Fruit fly (Drosophila melanogaster) whole organism, embryonic: ENCODE measurements around the gene CG1635.

Experiments
- Ada2b ChIP-seq: fragments of 200-800 bp; sonication (Bioruptor generic); IDR thresholded peaks from 2 replicates; pipeline ENCODE4 v1.3.6; 2022; ENCODE audit warnings: missing biosample characterization, missing genetic modification characterization
- Aef1 ChIP-seq: fragments of 200-800 bp; sonication (Bioruptor generic); IDR thresholded peaks from 3 replicates; pipeline ENCODE4 v1.3.6; 2022; ENCODE audit warnings: missing biosample characterization, missing genetic modification characterization
- Blimp-1 ChIP-seq: fragments of 200-800 bp; sonication (Bioruptor generic); optimal IDR thresholded peaks from 3 replicates; lab custom pipeline; 2018; ENCODE audit warnings: missing biosample characterization, missing genetic modification characterization, mild to moderate bottlenecking, moderate library complexity, missing genetic modification reagents
- CG10462 ChIP-seq: fragments of 200-800 bp; sonication (Bioruptor generic); optimal IDR thresholded peaks from 2 replicates; lab custom pipeline; 2016; ENCODE audit warnings: missing biosample characterization, missing genetic modification characterization
- CG10959 ChIP-seq: fragments of 200-800 bp; sonication (Bioruptor generic); IDR thresholded peaks from 2 replicates; pipeline ENCODE4 v1.3.6; 2022; ENCODE audit warnings: missing biosample characterization, missing genetic modification characterization
- CG11560 ChIP-seq: fragments of 200-800 bp; sonication (Bioruptor generic); IDR thresholded peaks from 3 replicates; pipeline ENCODE4 v1.3.6; 2022; ENCODE audit warnings: missing biosample characterization, missing genetic modification characterization
- CG12219 ChIP-seq: fragments of 200-800 bp; sonication (Bioruptor generic); optimal IDR thresholded peaks from 3 replicates; lab custom pipeline; 2018; ENCODE audit warnings: missing biosample characterization, mild to moderate bottlenecking, missing genetic modification characterization
- CG12236 ChIP-seq: fragments of 200-800 bp; sonication (Bioruptor generic); optimal IDR thresholded peaks from 2 replicates; lab custom pipeline; 2016; ENCODE audit warnings: missing biosample characterization, missing genetic modification characterization
- CG15479 ChIP-seq: fragments of 200-800 bp; sonication (Bioruptor generic); optimal IDR thresholded peaks from 3 replicates; lab custom pipeline; 2019; ENCODE audit warnings: missing biosample characterization, mild to moderate bottlenecking, missing genetic modification characterization, moderate library complexity
- CG16815 ChIP-seq: fragments of 200-800 bp; sonication (Bioruptor generic); optimal IDR thresholded peaks from 3 replicates; lab custom pipeline; 2017; ENCODE audit warnings: missing biosample characterization, mild to moderate bottlenecking, missing genetic modification characterization
- CG17359 ChIP-seq: fragments of 200-800 bp; sonication (Bioruptor generic); optimal IDR thresholded peaks from 3 replicates; lab custom pipeline; 2018; ENCODE audit warnings: missing biosample characterization, mild to moderate bottlenecking, missing genetic modification characterization, moderate library complexity
- CG17361 ChIP-seq: fragments of 200-800 bp; sonication (Bioruptor generic); IDR thresholded peaks from 3 replicates; pipeline ENCODE4 v1.3.6; 2022; ENCODE audit warnings: missing biosample characterization, missing genetic modification characterization
- CG4360 ChIP-seq: fragments of 200-800 bp; sonication (Bioruptor generic); IDR thresholded peaks from 2 replicates; pipeline ENCODE4 v1.3.6; 2022; ENCODE audit warnings: missing biosample characterization, missing genetic modification characterization
- CG4707 ChIP-seq: fragments of 200-800 bp; sonication (Bioruptor generic); optimal IDR thresholded peaks from 2 replicates; lab custom pipeline; 2018; ENCODE audit warnings: missing biosample characterization, mild to moderate bottlenecking, missing genetic modification characterization, moderate library complexity
- CG6654 ChIP-seq: fragments of 200-800 bp; sonication (Bioruptor generic); optimal IDR thresholded peaks from 2 replicates; lab custom pipeline; 2017; ENCODE audit warnings: missing biosample characterization, mild to moderate bottlenecking, missing genetic modification characterization
- CG6689 ChIP-seq: fragments of 200-800 bp; sonication (Bioruptor generic); IDR thresholded peaks from 2 replicates; pipeline ENCODE4 v1.3.6; 2022; ENCODE audit warnings: missing biosample characterization, missing genetic modification characterization
- CG7786 ChIP-seq: fragments of 200-800 bp; sonication (Bioruptor generic); optimal IDR thresholded peaks from 2 replicates; lab custom pipeline; 2016; ENCODE audit warnings: missing biosample characterization, missing genetic modification characterization
- CG8359 ChIP-seq: fragments of 200-800 bp; sonication (Bioruptor generic); optimal IDR thresholded peaks from 2 replicates; lab custom pipeline; 2017; ENCODE audit warnings: missing biosample characterization, mild to moderate bottlenecking, missing genetic modification characterization, borderline replicate concordance
- D19A ChIP-seq: fragments of 200-800 bp; optimal IDR thresholded peaks from 3 replicates; lab custom pipeline; 2019; ENCODE audit warnings: missing biosample characterization, mild to moderate bottlenecking, missing genetic modification characterization, moderate library complexity
- Doc2 ChIP-seq: fragments of 200-800 bp; sonication (Bioruptor generic); IDR thresholded peaks from 2 replicates; pipeline ENCODE4 v1.3.6; 2022; ENCODE audit warnings: missing biosample characterization, missing genetic modification characterization
- E2f1 ChIP-seq: fragments of 200-800 bp; sonication (Bioruptor generic); IDR thresholded peaks from 2 replicates; pipeline ENCODE4 v1.3.6; 2022; ENCODE audit warnings: missing biosample characterization, missing genetic modification characterization
- Ets65A ChIP-seq: fragments of 200-800 bp; sonication (Bioruptor generic); peaks from one replicate; lab custom pipeline; 2016; ENCODE audit warnings: missing biosample characterization, missing genetic modification characterization
- HHEX ChIP-seq: fragments of 200-800 bp; sonication (Bioruptor generic); optimal IDR thresholded peaks from 3 replicates; lab custom pipeline; 2017; ENCODE audit warnings: missing biosample characterization, mild to moderate bottlenecking, missing genetic modification characterization, missing genetic modification reagents
- Hr51 ChIP-seq, 2 experiments: fragments of 200-800 bp; sonication (Bioruptor generic); optimal IDR thresholded peaks; 2 replicates in 1 of 2; 3 replicates in 1 of 2; lab custom pipeline; 2016 to 2018; ENCODE audit warnings: missing biosample characterization in 2 of 2, missing genetic modification characterization in 2 of 2, mild to moderate bottlenecking in 1 of 2, moderate library complexity in 1 of 2
- Med ChIP-seq: fragments of 200-800 bp; sonication (Bioruptor generic); peaks from one replicate; lab custom pipeline; 2016; ENCODE audit warnings: missing biosample characterization, missing genetic modification characterization, mild to moderate bottlenecking, inconsistent platforms, moderate library complexity
- Nf-YA ChIP-seq: fragments of 200-800 bp; sonication (Bioruptor generic); IDR thresholded peaks from 2 replicates; pipeline ENCODE4 v1.3.6; 2022; ENCODE audit warnings: missing biosample characterization, missing genetic modification characterization
- PHDP ChIP-seq: fragments of 200-800 bp; sonication (Bioruptor generic); optimal IDR thresholded peaks from 3 replicates; lab custom pipeline; 2018; ENCODE audit warnings: missing biosample characterization, mild to moderate bottlenecking, missing genetic modification characterization, moderate library complexity
- Taf1 ChIP-seq: fragments of 200-800 bp; sonication (Bioruptor generic); IDR thresholded peaks from 2 replicates; pipeline ENCODE4 v1.3.6; 2022; ENCODE audit warnings: missing biosample characterization, missing genetic modification characterization
- chif ChIP-seq, 2 experiments: fragments of 200-800 bp; sonication (Bioruptor generic); optimal IDR thresholded peaks; 3 replicates each; lab custom pipeline; 2016; ENCODE audit warnings: missing biosample characterization in 2 of 2, missing genetic modification characterization in 2 of 2
- chn ChIP-seq: fragments of 200-800 bp; sonication (Bioruptor generic); optimal IDR thresholded peaks from 2 replicates; lab custom pipeline; 2016; ENCODE audit warnings: missing biosample characterization, missing genetic modification characterization
- esg ChIP-seq: fragments of 200-800 bp; sonication (Bioruptor generic); conservative IDR thresholded peaks from 2 replicates; pipeline ENCODE4 v1.3.6; 2022; ENCODE audit warnings: missing biosample characterization, missing genetic modification characterization
- ind ChIP-seq: fragments of 200-800 bp; sonication (Bioruptor generic); optimal IDR thresholded peaks from 3 replicates; lab custom pipeline; 2016; ENCODE audit warnings: missing biosample characterization, missing genetic modification characterization
- inv ChIP-seq: fragments of 200-800 bp; sonication (Bioruptor generic); IDR thresholded peaks from 2 replicates; pipeline ENCODE4 v1.3.6; 2022; ENCODE audit warnings: missing biosample characterization, missing genetic modification characterization; ENCODE audit not compliant: partially characterized antibody
- kay ChIP-seq: fragments of 200-800 bp; sonication (Bioruptor generic); optimal IDR thresholded peaks from 2 replicates; lab custom pipeline; 2016; ENCODE audit warnings: missing biosample characterization, missing genetic modification characterization
- lab ChIP-seq: fragments of 200-800 bp; sonication (Bioruptor generic); optimal IDR thresholded peaks from 3 replicates; lab custom pipeline; 2017; ENCODE audit warnings: missing biosample characterization, missing genetic modification characterization, mild to moderate bottlenecking, moderate library complexity, missing genetic modification reagents
- lov ChIP-seq, 2 experiments: fragments of 200-800 bp in 1 of 2; fragments of >200 bp in 1 of 2; sonication (Bioruptor generic) in 1 of 2; IDR thresholded peaks in 1 of 2; optimal IDR thresholded peaks in 1 of 2; 2 replicates in 1 of 2; 3 replicates in 1 of 2; pipeline versions ENCODE4 v1.3.6 to Lab custom; 2017 to 2022; ENCODE audit warnings: missing biosample characterization in 1 of 2, missing genetic modification characterization in 1 of 2
- nerfin-1 ChIP-seq: fragments of 200-800 bp; sonication (Bioruptor generic); optimal IDR thresholded peaks from 3 replicates; lab custom pipeline; 2019; ENCODE audit warnings: missing biosample characterization, mild to moderate bottlenecking, missing genetic modification characterization, moderate library complexity
- otp ChIP-seq: fragments of 200-800 bp; sonication (Bioruptor generic); IDR thresholded peaks from 3 replicates; pipeline ENCODE4, ENCODE4 v1.3.6; 2022; ENCODE audit warnings: missing biosample characterization, missing genetic modification characterization
- prd ChIP-seq, 3 experiments: fragments of >200 bp in 2 of 3; fragments of 200-800 bp in 1 of 3; sonication (Bioruptor generic) in 1 of 3; optimal IDR thresholded peaks in 2 of 3; IDR thresholded peaks in 1 of 3; 2 replicates in 2 of 3; 3 replicates in 1 of 3; pipeline versions ENCODE4 v1.3.6 to Lab custom; 2017 to 2022; ENCODE audit warnings: missing biosample characterization in 1 of 3, missing genetic modification characterization in 1 of 3
- sim ChIP-seq: fragments of 200-800 bp; sonication (Bioruptor generic); IDR thresholded peaks from 2 replicates; pipeline ENCODE4 v1.3.6; 2022; ENCODE audit warnings: missing biosample characterization, missing genetic modification characterization
- sima ChIP-seq: fragments of 200-800 bp; sonication (Bioruptor generic); optimal IDR thresholded peaks from 2 replicates; lab custom pipeline; 2016; ENCODE audit warnings: missing biosample characterization, missing genetic modification characterization
- sr ChIP-seq: fragments of 200-800 bp; sonication (Bioruptor generic); IDR thresholded peaks from 3 replicates; pipeline ENCODE4 v1.3.6; 2022; ENCODE audit warnings: missing biosample characterization, missing genetic modification characterization
- toy ChIP-seq: fragments of 200-800 bp; sonication (Bioruptor generic); IDR thresholded peaks from 2 replicates; pipeline ENCODE4 v1.3.6; 2022; ENCODE audit warnings: missing biosample characterization, missing genetic modification characterization
- trh ChIP-seq: fragments of 200-800 bp; sonication (Bioruptor generic); optimal IDR thresholded peaks from 2 replicates; lab custom pipeline; 2016; ENCODE audit warnings: missing biosample characterization, missing genetic modification characterization
- unc-4 ChIP-seq: fragments of 200-800 bp; sonication (Bioruptor generic); IDR thresholded peaks from 2 replicates; pipeline ENCODE4 v1.3.6; 2022; ENCODE audit warnings: missing biosample characterization, missing genetic modification characterization; ENCODE audit not compliant: partially characterized antibody
- vfl ChIP-seq: fragments of 200-800 bp; sonication (Bioruptor generic); optimal IDR thresholded peaks from 2 replicates; lab custom pipeline; 2016; ENCODE audit warnings: missing biosample characterization, missing genetic modification characterization
- vnd ChIP-seq: fragments of 200-800 bp; sonication (Bioruptor generic); IDR thresholded peaks from 3 replicates; pipeline ENCODE4 v1.3.6; 2022; ENCODE audit warnings: missing biosample characterization, missing genetic modification characterization; ENCODE audit not compliant: partially characterized antibody
- wor ChIP-seq: fragments of 200-800 bp; sonication (Bioruptor generic); IDR thresholded peaks from 2 replicates; pipeline ENCODE4 v1.3.6; 2022; ENCODE audit warnings: missing biosample characterization, missing genetic modification characterization
- zf30C ChIP-seq: fragments of 200-800 bp; sonication (Bioruptor generic); optimal IDR thresholded peaks from 3 replicates; lab custom pipeline; 2018; ENCODE audit warnings: missing biosample characterization, mild to moderate bottlenecking, missing genetic modification characterization

The CG1635 gene

DNA sequence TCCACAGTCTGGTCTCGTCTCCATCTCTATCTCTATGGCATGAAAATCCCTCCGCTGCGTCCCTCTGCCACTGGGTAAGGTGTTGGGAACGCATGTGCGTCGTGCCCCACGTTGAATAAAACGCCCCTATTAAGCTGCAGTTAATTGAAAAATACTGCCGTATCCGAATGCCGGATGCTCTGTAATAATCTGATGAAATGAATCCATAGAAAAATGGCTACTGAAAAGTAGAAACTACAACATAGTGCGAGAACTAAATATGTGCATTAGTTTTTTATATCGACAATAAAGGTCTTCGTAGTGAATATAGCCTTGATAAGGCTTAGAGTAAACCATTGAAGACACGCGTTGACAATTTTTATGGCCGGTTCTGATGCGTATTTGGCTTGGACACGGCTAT lies 21.7 kb upstream of the CG1635 start (continued):
- TF ChIP-seq otp (GFP tag; lab: Robert Waterston, UW) (peak; percentile 78; the same call in 2 of the 3 replicates), chif (GFP tag; optimal IDR thresholded peaks at IDR 0.05; lab: Kevin White, UChicago) (peak; percentile 46 to 60), CG10462 (GFP tag; lab: Kevin White, UChicago) (no peak), trh (no peak), CG4707 (GFP tag; lab: Kevin White, UChicago) (peak; percentile 27), esg (peak; percentile 50), zf30C (GFP tag; lab: Kevin White, UChicago) (no peak), Ets65A (GFP tag; lab: Kevin White, UChicago) (peak; percentile 9), D19A (tag; lab: Kevin White, UChicago) (peak; percentile 96), Hr51 (GFP tag; optimal IDR thresholded peaks at IDR 0.05; lab: Kevin White, UChicago) (no peak), CG6689 (GFP tag; lab: Robert Waterston, UW) (peak; percentile 76), toy (no peak), HHEX (GFP tag; lab: Kevin White, UChicago) (peak; percentile 9), Aef1 (GFP tag; lab: Robert Waterston, UW) (peak; percentile 47; the same call in 2 of the 3 replicates), sima (GFP tag; lab: Kevin White, UChicago) (no peak), E2f1 (GFP tag; lab: Robert Waterston, UW) (peak; percentile 38; the same call in 1 of the 2 replicates), CG10959 (GFP tag; lab: Robert Waterston, UW) (peak; percentile 69), CG15479 (GFP tag; lab: Kevin White, UChicago) (no peak), Med (GFP tag; lab: Kevin White, UChicago) (peak; percentile 90), Blimp-1 (GFP tag; lab: Kevin White, UChicago) (peak; percentile 66), wor (peak; percentile 55; the same call in 1 of the 2 replicates), CG17361 (GFP tag; lab: Robert Waterston, UW) (peak; percentile 53; the same call in 2 of the 3 replicates), prd (optimal IDR thresholded peaks at IDR 0.05; lab: Kevin White, UChicago) (no peak), prd (GFP tag; IDR thresholded peaks at IDR 0.05; lab: Robert Waterston, UW) (peak; percentile 76; the same call in 1 of the 3 replicates), unc-4 (GFP tag; lab: Robert Waterston, UW) (no peak), Doc2 (GFP tag; lab: Robert Waterston, UW) (no peak), chn (GFP tag; lab: Kevin White, UChicago) (peak; percentile 49), ind (peak; percentile 37), CG17359 (peak; percentile 68), CG6654 (peak; percentile 18), CG7786 (GFP tag; lab: Kevin White, UChicago) (peak; percentile 14), inv (GFP tag; lab: Robert Waterston, UW) (no peak), CG8359 (GFP tag; lab: Kevin White, UChicago) (peak; percentile 4), nerfin-1 (tag; lab: Kevin White, UChicago) (peak; percentile 28), CG4360 (GFP tag; lab: Robert Waterston, UW) (0 out of 2 replicates have a peak, but pooled peaks have one; percentile 40), kay (GFP tag; lab: Kevin White, UChicago) (no peak), PHDP (tag; lab: Kevin White, UChicago) (peak; percentile 21), lab (GFP tag; lab: Kevin White, UChicago) (no peak), sr (no peak), vfl (GFP tag; lab: Kevin White, UChicago) (no peak), CG12236 (no peak), Nf-YA (GFP tag; lab: Robert Waterston, UW) (0 out of 2 replicates have a peak, but pooled peaks have one; percentile 56), sim (GFP tag; lab: Robert Waterston, UW) (0 out of 2 replicates have a peak, but pooled peaks have one; percentile 50), CG12219 (GFP tag; lab: Kevin White, UChicago) (peak; percentile 14), CG16815 (GFP tag; lab: Kevin White, UChicago) (peak; percentile 10), CG11560 (tag; lab: Robert Waterston, UW) (no peak), vnd (no peak), Taf1 (GFP tag; lab: Robert Waterston, UW) (no peak), Ada2b (GFP tag; lab: Robert Waterston, UW) (peak; percentile 53), lov (optimal IDR thresholded peaks at IDR 0.05; lab: Kevin White, UChicago) (no peak), lov (GFP tag; IDR thresholded peaks at IDR 0.05; lab: Robert Waterston, UW) (peak; percentile 58; the same call in 1 of the 3 replicates)
